Worm (Caenorhabditis elegans) whole organism, early embryonic: ENCODE results near the gene slc-25A26.

Source experiments
- B0310.2 ChIP-seq: sonication (generic microtip); optimal IDR thresholded peaks from 2 replicates; lab custom pipeline; 2016; ENCODE audit warnings: mild to moderate bottlenecking, missing genetic modification characterization, missing compliant biosample characterization
- F13C5.2 ChIP-seq: sonication (generic microtip); optimal IDR thresholded peaks from 2 replicates; lab custom pipeline; 2017; ENCODE audit warnings: mild to moderate bottlenecking, missing genetic modification characterization, inconsistent platforms, missing compliant biosample characterization
- aly-1 ChIP-seq: sonication (generic microtip); optimal IDR thresholded peaks from 2 replicates; lab custom pipeline; 2016; ENCODE audit warnings: missing genetic modification characterization, missing compliant biosample characterization
- ama-1 ChIP-seq: fragments of 150-350 bp; optimal IDR thresholded peaks from 2 replicates; lab custom pipeline; 2014
- ceh-13 ChIP-seq: fragments of 200-800 bp; sonication (Bioruptor generic); optimal IDR thresholded peaks from 2 replicates; lab custom pipeline; 2018; ENCODE audit warnings: mild to moderate bottlenecking, missing genetic modification characterization, missing compliant biosample characterization
- ceh-36 ChIP-seq: sonication (generic microtip); optimal IDR thresholded peaks from 2 replicates; lab custom pipeline; 2016; ENCODE audit warnings: missing genetic modification characterization, inconsistent platforms, missing compliant biosample characterization
- ets-7 ChIP-seq: sonication (generic microtip); optimal IDR thresholded peaks from 2 replicates; lab custom pipeline; 2016; ENCODE audit warnings: missing genotype, missing genetic modification characterization, missing compliant biosample characterization
- flt-1 ChIP-seq: fragments of 200-800 bp; sonication (Bioruptor generic); IDR thresholded peaks from 2 replicates; pipeline ENCODE4 v1.3.6; 2022; ENCODE audit warnings: missing genetic modification characterization, missing compliant biosample characterization
- hmbx-1 ChIP-seq: sonication (generic microtip); optimal IDR thresholded peaks from 2 replicates; lab custom pipeline; 2016; ENCODE audit warnings: mild to moderate bottlenecking, missing genetic modification characterization, missing compliant biosample characterization
- hmg-4 ChIP-seq: fragments of 200-800 bp; sonication (Bioruptor generic); optimal IDR thresholded peaks from 2 replicates; lab custom pipeline; 2018; ENCODE audit warnings: mild to moderate bottlenecking, missing genetic modification characterization, missing compliant biosample characterization
- hnd-1 ChIP-seq: sonication (generic microtip); optimal IDR thresholded peaks from 2 replicates; lab custom pipeline; 2016; ENCODE audit warnings: missing genetic modification characterization, missing compliant biosample characterization
- pes-1 ChIP-seq: fragments of 200-800 bp; sonication (Bioruptor generic); IDR thresholded peaks from 2 replicates; pipeline ENCODE4 v1.3.6; 2022; ENCODE audit warnings: missing genetic modification reagents, missing genetic modification characterization, missing compliant biosample characterization
- scrt-1 ChIP-seq: fragments of 200-800 bp; sonication (Bioruptor generic); IDR thresholded peaks from 2 replicates; pipeline ENCODE4 v1.3.6; 2022; ENCODE audit warnings: missing genetic modification characterization, missing compliant biosample characterization
- sea-1 ChIP-seq: fragments of 200-800 bp; sonication (Bioruptor generic); conservative IDR thresholded peaks from 2 replicates; pipeline ENCODE4 v1.3.6; 2022; ENCODE audit warnings: missing genetic modification characterization, missing compliant biosample characterization
- tbx-11 ChIP-seq: fragments of 200-800 bp; sonication (Bioruptor generic); IDR thresholded peaks from 2 replicates; pipeline ENCODE4 v1.3.6; 2022; ENCODE audit warnings: missing genetic modification characterization, missing compliant biosample characterization
- tbx-37 ChIP-seq: fragments of 200-800 bp; sonication (Bioruptor generic); conservative IDR thresholded peaks from 2 replicates; pipeline ENCODE4 v1.3.6; 2022; ENCODE audit warnings: missing genetic modification reagents, missing genetic modification characterization, missing compliant biosample characterization
- tra-4 ChIP-seq: sonication (generic microtip); optimal IDR thresholded peaks from 2 replicates; lab custom pipeline; 2017; ENCODE audit warnings: missing genetic modification characterization, missing compliant biosample characterization

The slc-25A26 gene

DNA sequence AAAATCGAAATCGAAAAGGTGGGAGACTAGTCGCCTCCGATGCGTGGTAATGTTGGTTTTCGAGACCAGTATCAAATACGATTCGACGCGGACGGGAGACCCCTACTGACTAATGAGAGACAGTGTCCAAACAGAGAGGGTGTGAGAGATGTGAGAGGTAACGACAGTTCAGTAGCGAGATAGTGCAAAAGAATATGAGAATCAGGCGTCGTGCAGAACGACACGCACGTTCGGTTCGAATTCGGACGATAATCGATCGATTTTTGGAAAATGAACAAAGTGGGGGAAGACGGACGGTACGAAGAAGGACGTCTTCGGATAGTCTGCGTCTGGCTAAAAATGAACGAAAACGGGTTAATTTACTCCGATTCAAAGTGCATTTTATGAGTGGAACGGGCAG lies 8.3 kb upstream of the slc-25A26 start, which contains the start of gene D1046.16:
TSS of gene D1046.16 (plus strand) at position 195 of the 400 bp plus-strand sequence.
- TF ChIP-seq B0310.2 (tag; lab: Kevin White, UChicago) (no peak), pes-1 (GFP tag; lab: Robert Waterston, UW) (no peak), sea-1 (GFP tag; lab: Robert Waterston, UW) (no peak), tra-4 (no peak), tbx-37 (no peak), flt-1 (GFP tag; lab: Robert Waterston, UW) (no peak), hmbx-1 (tag; lab: Kevin White, UChicago) (no peak), tbx-11 (GFP tag; lab: Robert Waterston, UW) (no peak), F13C5.2 (tag; lab: Kevin White, UChicago) (no peak), ceh-13 (GFP tag; lab: Kevin White, UChicago) (no peak), scrt-1 (GFP tag; lab: Robert Waterston, UW) (no peak), ceh-36 (tag; lab: Kevin White, UChicago) (no peak), aly-1 (tag; lab: Kevin White, UChicago) (no peak), ets-7 (tag; lab: Kevin White, UChicago) (no peak), hnd-1 (tag; lab: Kevin White, UChicago) (no peak), hmg-4 (GFP tag; lab: Kevin White, UChicago) (no peak)

ce11 chrIV:8923381-8923780 lies 6.9 kb upstream of the slc-25A26 start:
- TF ChIP-seq scrt-1 (GFP tag; lab: Robert Waterston, UW) (no peak), B0310.2 (tag; lab: Kevin White, UChicago) (no peak), hnd-1 (tag; lab: Kevin White, UChicago) (no peak), F13C5.2 (tag; lab: Kevin White, UChicago) (no peak), tra-4 (no peak), pes-1 (GFP tag; lab: Robert Waterston, UW) (no peak), ceh-13 (GFP tag; lab: Kevin White, UChicago) (no peak), hmg-4 (GFP tag; lab: Kevin White, UChicago) (no peak), ama-1 (lab: Kevin White, UChicago) (no peak), ceh-36 (tag; lab: Kevin White, UChicago) (no peak), aly-1 (tag; lab: Kevin White, UChicago) (no peak), flt-1 (GFP tag; lab: Robert Waterston, UW) (no peak)

- no peak for TF ChIP-seq scrt-1 (GFP tag; lab: Robert Waterston, UW)
- no peak for TF ChIP-seq hmbx-1 (tag; lab: Kevin White, UChicago)
- no peak for TF ChIP-seq ama-1 (lab: Kevin White, UChicago)
- no peak for TF ChIP-seq ets-7 (tag; lab: Kevin White, UChicago)
- no peak for TF ChIP-seq hnd-1 (tag; lab: Kevin White, UChicago)
- no peak for TF ChIP-seq aly-1 (tag; lab: Kevin White, UChicago)
- TF ChIP-seq ceh-13 (GFP tag; lab: Kevin White, UChicago) = no peak
- TF ChIP-seq ceh-36 (tag; lab: Kevin White, UChicago) = no peak
- no peak for TF ChIP-seq tbx-11 (GFP tag; lab: Robert Waterston, UW)
- no peak for TF ChIP-seq flt-1 (GFP tag; lab: Robert Waterston, UW)
- no peak for TF ChIP-seq pes-1 (GFP tag; lab: Robert Waterston, UW)
- TF ChIP-seq tra-4 = no peak
- TF ChIP-seq sea-1 (GFP tag; lab: Robert Waterston, UW) = no peak
- no peak for TF ChIP-seq F13C5.2 (tag; lab: Kevin White, UChicago)
- TF ChIP-seq B0310.2 (tag; lab: Kevin White, UChicago) = no peak
- no peak for TF ChIP-seq tbx-37
- no peak for TF ChIP-seq hmg-4 (GFP tag; lab: Kevin White, UChicago)
Observed at ce11 chrIV:8924126-8924525, 6.1 kb upstream of the slc-25A26 start.

DNA sequence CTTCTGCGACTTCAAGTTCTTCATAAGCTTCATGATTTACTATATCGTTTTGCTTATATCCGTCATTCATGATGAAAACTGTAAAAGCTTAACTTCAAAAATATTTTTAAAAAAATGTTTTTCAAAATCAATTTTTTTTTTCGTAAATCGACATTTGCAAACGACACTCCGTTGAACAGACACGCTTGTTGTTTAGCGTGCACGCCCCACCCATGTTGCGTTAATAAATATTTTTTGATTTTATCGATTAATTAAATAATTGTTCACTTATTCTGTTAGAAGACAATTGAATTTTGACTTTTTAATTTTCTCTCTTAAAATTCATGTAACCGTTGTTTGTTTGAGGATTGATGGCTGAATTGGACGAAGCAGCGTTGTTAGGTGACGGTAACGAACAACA lies 4.3 kb upstream of the slc-25A26 start, which contains the start of the genes D1046.2 and cfim-2:
TSS of gene D1046.2 (minus strand) at position 78 of the 400 bp plus-strand sequence.
TSS of gene cfim-2 (plus strand) at position 335 of the 400 bp plus-strand sequence.
- TF ChIP-seq ceh-13 (GFP tag; lab: Kevin White, UChicago) = no peak
- TF ChIP-seq tra-4 = no peak
- TF ChIP-seq hmbx-1 (tag; lab: Kevin White, UChicago) = no peak
- no peak for TF ChIP-seq sea-1 (GFP tag; lab: Robert Waterston, UW)
- no peak for TF ChIP-seq ets-7 (tag; lab: Kevin White, UChicago)
- TF ChIP-seq flt-1 (GFP tag; lab: Robert Waterston, UW) = no peak

DNA sequence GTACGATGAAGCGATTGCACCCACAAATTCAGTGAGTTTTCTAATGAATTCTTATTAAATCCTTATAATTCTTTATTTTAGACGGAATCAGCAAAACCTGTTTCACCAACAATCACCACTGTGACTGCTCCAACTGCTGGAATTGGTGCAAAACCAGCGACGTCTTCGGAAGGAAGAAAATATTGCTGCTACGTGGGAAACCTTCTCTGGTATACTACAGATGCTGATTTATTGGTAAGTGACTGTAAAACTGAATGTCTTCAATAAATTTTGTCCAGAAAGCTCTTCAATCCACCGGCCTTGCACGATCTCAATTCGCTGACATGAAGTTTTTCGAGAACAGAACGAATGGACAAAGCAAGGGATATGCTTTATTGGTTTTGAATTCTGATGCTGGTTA lies 3.7 kb upstream of the slc-25A26 start:
- TF ChIP-seq B0310.2 (tag; lab: Kevin White, UChicago) (no peak), hmg-4 (GFP tag; lab: Kevin White, UChicago) (no peak), tra-4 (no peak), hnd-1 (tag; lab: Kevin White, UChicago) (no peak), tbx-37 (no peak), ama-1 (lab: Kevin White, UChicago) (no peak), tbx-11 (GFP tag; lab: Robert Waterston, UW) (no peak), scrt-1 (GFP tag; lab: Robert Waterston, UW) (no peak), aly-1 (tag; lab: Kevin White, UChicago) (no peak), flt-1 (GFP tag; lab: Robert Waterston, UW) (no peak), pes-1 (GFP tag; lab: Robert Waterston, UW) (no peak), ceh-36 (tag; lab: Kevin White, UChicago) (no peak), ceh-13 (GFP tag; lab: Kevin White, UChicago) (no peak), hmbx-1 (tag; lab: Kevin White, UChicago) (no peak), sea-1 (GFP tag; lab: Robert Waterston, UW) (no peak), F13C5.2 (tag; lab: Kevin White, UChicago) (no peak), ets-7 (tag; lab: Kevin White, UChicago) (no peak)

DNA sequence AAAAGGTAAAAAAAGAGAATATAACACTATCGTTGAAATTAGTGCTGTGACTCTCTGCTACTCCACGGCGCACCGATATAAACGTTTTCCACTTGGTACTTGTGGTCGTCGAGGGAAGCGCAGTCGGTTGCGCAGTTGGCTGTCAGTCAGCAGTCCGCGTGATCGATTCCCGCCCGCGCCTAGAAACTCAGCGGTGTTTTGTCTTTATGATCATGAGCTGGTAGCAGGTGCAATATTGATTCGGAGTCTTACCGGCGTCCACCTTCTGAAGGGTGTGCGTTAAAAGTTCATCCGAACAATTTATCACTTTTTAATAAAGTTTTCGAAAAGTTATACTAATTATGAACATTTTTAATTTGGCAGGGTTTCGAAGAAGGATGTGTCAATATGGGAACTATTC lies 3.1 kb upstream of the slc-25A26 start:
- TF ChIP-seq aly-1 (tag; lab: Kevin White, UChicago) (peak; percentile 98), B0310.2 (tag; lab: Kevin White, UChicago) (peak; percentile 97), ets-7 (tag; lab: Kevin White, UChicago) (peak; percentile 94), flt-1 (GFP tag; lab: Robert Waterston, UW) (peak; percentile 97), ama-1 (lab: Kevin White, UChicago) (no peak), scrt-1 (GFP tag; lab: Robert Waterston, UW) (peak; percentile 95), sea-1 (GFP tag; lab: Robert Waterston, UW) (peak; percentile 99), tbx-37 (peak; percentile 93), pes-1 (GFP tag; lab: Robert Waterston, UW) (peak; percentile 97), hmg-4 (GFP tag; lab: Kevin White, UChicago) (peak; percentile 98), ceh-36 (tag; lab: Kevin White, UChicago) (peak; percentile 95), tra-4 (peak; percentile 97), F13C5.2 (tag; lab: Kevin White, UChicago) (peak; percentile 96), hmbx-1 (tag; lab: Kevin White, UChicago) (peak; percentile 91), tbx-11 (GFP tag; lab: Robert Waterston, UW) (peak; percentile 99), hnd-1 (tag; lab: Kevin White, UChicago) (peak; percentile 86), ceh-13 (GFP tag; lab: Kevin White, UChicago) (peak; percentile 92)
